Fruit fly (Drosophila melanogaster): ENCODE results near the gene CG17075.

DNA sequence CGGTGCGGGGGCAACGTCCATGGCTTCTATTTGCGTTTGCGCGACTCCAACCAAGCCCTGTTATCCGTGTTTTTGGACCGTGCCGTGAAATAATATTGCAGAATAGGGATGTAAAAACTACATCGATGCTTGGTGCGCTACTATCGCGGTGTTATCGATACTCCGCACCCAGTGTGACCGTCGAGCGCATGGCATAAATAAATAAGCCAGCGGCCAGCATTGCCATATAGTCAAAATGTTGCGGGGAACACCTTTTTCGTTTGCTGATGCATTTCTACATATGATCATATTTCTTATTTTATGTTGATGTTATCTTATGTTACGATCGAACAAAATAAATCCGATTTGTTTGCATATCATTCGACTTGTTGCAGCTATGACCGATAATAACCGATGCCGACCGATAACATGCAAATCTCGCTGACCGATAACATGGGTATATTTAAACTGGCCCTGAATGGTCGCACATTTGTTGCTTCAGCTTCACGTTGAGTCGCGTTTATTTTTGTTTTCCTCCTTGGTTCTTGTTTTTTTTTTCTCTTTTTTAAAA, 9.9 kb upstream of the CG17075 start, which contains the start of gene smo:
- TF ChIP-seq Myc (optimal IDR thresholded peaks at IDR 0.05) (peak; percentile 46), Mio (GFP tag; optimal IDR thresholded peaks at IDR 0.05) (no peak), h (GFP tag; optimal IDR thresholded peaks at IDR 0.05) (no peak), woc (GFP tag; optimal IDR thresholded peaks at IDR 0.05) (no peak)

Data from whole organism, wandering third instar larva.